Worm (Caenorhabditis elegans): ENCODE results near the gene clhm-1.

DNA sequence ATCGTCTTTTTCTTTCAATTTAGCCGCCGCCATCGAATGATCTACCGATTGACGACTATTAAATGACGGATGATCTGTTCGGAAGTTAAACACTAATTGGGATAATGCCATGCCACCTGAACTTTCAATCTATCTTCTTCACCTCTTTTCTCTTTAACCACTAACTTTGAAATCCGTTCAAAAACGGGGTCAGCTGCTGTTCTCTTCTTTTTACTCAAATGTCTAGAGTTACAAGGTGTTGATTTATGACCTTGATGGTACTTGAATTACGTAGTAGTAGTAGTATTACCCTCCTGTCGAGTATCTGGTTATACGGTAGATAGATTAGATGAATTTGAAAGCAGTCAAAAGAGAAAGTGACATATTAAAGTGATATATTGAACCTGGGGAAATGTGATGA is 49.7 kb downstream of the clhm-1 start:
- TF ChIP-seq ceh-82 (tag; optimal IDR thresholded peaks at IDR 0.05) (no peak), snpc-4 (tag; optimal IDR thresholded peaks at IDR 0.05) (no peak), ceh-9 (tag; optimal IDR thresholded peaks at IDR 0.05) (no peak), ZK546.5 (tag; optimal IDR thresholded peaks at IDR 0.05) (no peak), ama-1 (optimal IDR thresholded peaks at IDR 0.05) (no peak), nhr-11 (tag; optimal IDR thresholded peaks at IDR 0.05) (no peak)

Data from whole organism, L3 larva.